Fruit fly (Drosophila melanogaster) whole organism, embryonic: ENCODE data around the gene GstO3.

ENCODE experiments used
- CG10147 ChIP-seq: fragments of 200-800 bp; sonication (Bioruptor generic); optimal IDR thresholded peaks from 2 replicates; lab custom pipeline; 2019; ENCODE audit warnings: missing biosample characterization, mild to moderate bottlenecking, missing genetic modification characterization, moderate library complexity
- CG10979 ChIP-seq: fragments of 200-800 bp; sonication (Bioruptor generic); optimal IDR thresholded peaks from 2 replicates; lab custom pipeline; 2018; ENCODE audit warnings: missing biosample characterization, mild to moderate bottlenecking, missing genetic modification characterization, moderate library complexity
- CG11085 ChIP-seq: fragments of 200-800 bp; sonication (Bioruptor generic); IDR thresholded peaks from 2 replicates; pipeline ENCODE4 v1.3.6; 2022; ENCODE audit warnings: missing biosample characterization, missing genetic modification characterization
- CG11723 ChIP-seq: fragments of 200-800 bp; sonication (Bioruptor generic); optimal IDR thresholded peaks from 2 replicates; lab custom pipeline; 2017; ENCODE audit warnings: missing biosample characterization, mild to moderate bottlenecking, missing genetic modification characterization
- CG1233 ChIP-seq: fragments of 200-800 bp; sonication (Bioruptor generic); optimal IDR thresholded peaks from 4 replicates; lab custom pipeline; 2018; ENCODE audit warnings: missing biosample characterization, mild to moderate bottlenecking, missing genetic modification characterization
- CG13296 ChIP-seq: fragments of 200-800 bp; sonication (Bioruptor generic); optimal IDR thresholded peaks from 3 replicates; lab custom pipeline; 2018; ENCODE audit warnings: missing biosample characterization, mild to moderate bottlenecking, missing genetic modification characterization
- CG13624 ChIP-seq: fragments of 200-800 bp; sonication (Bioruptor generic); optimal IDR thresholded peaks from 2 replicates; lab custom pipeline; 2016; ENCODE audit warnings: missing biosample characterization, missing genetic modification characterization
- CG13775 ChIP-seq: fragments of 200-800 bp; sonication (Bioruptor generic); optimal IDR thresholded peaks from 3 replicates; lab custom pipeline; 2017; ENCODE audit warnings: missing biosample characterization, mild to moderate bottlenecking, missing genetic modification characterization
- CG14710 ChIP-seq: fragments of 200-800 bp; sonication (Bioruptor generic); optimal IDR thresholded peaks from 3 replicates; lab custom pipeline; 2019; ENCODE audit warnings: missing biosample characterization, mild to moderate bottlenecking, missing genetic modification characterization, moderate library complexity
- CG15479 ChIP-seq: fragments of 200-800 bp; sonication (Bioruptor generic); optimal IDR thresholded peaks from 3 replicates; lab custom pipeline; 2019; ENCODE audit warnings: missing biosample characterization, mild to moderate bottlenecking, missing genetic modification characterization, moderate library complexity
- CG15514 ChIP-seq: fragments of 200-800 bp; sonication (Bioruptor generic); optimal IDR thresholded peaks from 3 replicates; lab custom pipeline; 2017; ENCODE audit warnings: missing biosample characterization, missing genetic modification characterization, mild to moderate bottlenecking, moderate library complexity, missing genetic modification reagents
- CG16779 ChIP-seq: fragments of 200-800 bp; sonication (Bioruptor generic); IDR thresholded peaks from 2 replicates; pipeline ENCODE4 v1.3.6; 2022; ENCODE audit warnings: missing biosample characterization, missing genetic modification characterization
- CG17361 ChIP-seq: fragments of 200-800 bp; sonication (Bioruptor generic); IDR thresholded peaks from 3 replicates; pipeline ENCODE4 v1.3.6; 2022; ENCODE audit warnings: missing biosample characterization, missing genetic modification characterization
- CG2120 ChIP-seq: fragments of 200-800 bp; sonication (Bioruptor generic); optimal IDR thresholded peaks from 3 replicates; lab custom pipeline; 2016; ENCODE audit warnings: missing biosample characterization, missing genetic modification characterization
- CG30431 ChIP-seq: fragments of 200-800 bp; sonication (Bioruptor generic); optimal IDR thresholded peaks from 2 replicates; lab custom pipeline; 2017; ENCODE audit warnings: missing biosample characterization, missing genetic modification characterization
- CG4424 ChIP-seq: fragments of 200-800 bp; sonication (Bioruptor generic); optimal IDR thresholded peaks from 3 replicates; lab custom pipeline; 2016; ENCODE audit warnings: missing biosample characterization, missing genetic modification characterization
- CG4617 ChIP-seq: fragments of 200-800 bp; sonication (Bioruptor generic); optimal IDR thresholded peaks from 3 replicates; lab custom pipeline; 2016; ENCODE audit warnings: missing biosample characterization, missing genetic modification characterization, borderline replicate concordance
- CG4854 ChIP-seq: fragments of 200-800 bp; sonication (Bioruptor generic); optimal IDR thresholded peaks from 2 replicates; lab custom pipeline; 2016; ENCODE audit warnings: missing biosample characterization, missing genetic modification characterization, inconsistent platforms
- CG7745 ChIP-seq: fragments of 200-800 bp; sonication (Bioruptor generic); optimal IDR thresholded peaks from 2 replicates; lab custom pipeline; 2018; ENCODE audit warnings: missing biosample characterization, mild to moderate bottlenecking, missing genetic modification characterization, moderate library complexity
- CoRest ChIP-seq: fragments of 200-800 bp; sonication (Bioruptor generic); optimal IDR thresholded peaks from 3 replicates; lab custom pipeline; 2018; ENCODE audit warnings: missing biosample characterization, mild to moderate bottlenecking, missing genetic modification characterization, moderate library complexity
- Dbx ChIP-seq: fragments of 200-800 bp; sonication (Bioruptor generic); IDR thresholded peaks from 3 replicates; pipeline ENCODE4 v1.3.6; 2022; ENCODE audit warnings: missing biosample characterization, missing genetic modification characterization
- Deaf1 ChIP-seq: fragments of 200-800 bp; optimal IDR thresholded peaks from 3 replicates; lab custom pipeline; 2019; ENCODE audit warnings: missing biosample characterization, mild to moderate bottlenecking, missing genetic modification characterization, moderate library complexity
- Dref ChIP-seq: fragments of 200-800 bp; sonication (Bioruptor generic); IDR thresholded peaks from 2 replicates; pipeline ENCODE4 v1.3.6; 2022; ENCODE audit warnings: missing biosample characterization, missing genetic modification characterization
- E2f2 ChIP-seq: fragments of 200-800 bp; sonication (Bioruptor generic); IDR thresholded peaks from 2 replicates; pipeline ENCODE4 v1.3.6; 2022; ENCODE audit warnings: missing biosample characterization, missing genetic modification characterization
- Elba2 ChIP-seq: fragments of 200-800 bp; sonication (Bioruptor generic); optimal IDR thresholded peaks from 3 replicates; lab custom pipeline; 2016; ENCODE audit warnings: missing biosample characterization, missing genetic modification characterization
- Fer1 ChIP-seq: fragments of 200-800 bp; sonication (Bioruptor generic); optimal IDR thresholded peaks from 2 replicates; lab custom pipeline; 2017; ENCODE audit warnings: missing biosample characterization, mild to moderate bottlenecking, missing genetic modification characterization
- Lhr ChIP-seq: fragments of 200-800 bp; sonication (Bioruptor generic); optimal IDR thresholded peaks from 3 replicates; lab custom pipeline; 2017; ENCODE audit warnings: mild to moderate bottlenecking, missing biosample characterization, missing genetic modification reagents, missing genetic modification characterization
- NC2β ChIP-seq: fragments of 200-800 bp; sonication (Bioruptor generic); optimal IDR thresholded peaks from 2 replicates; lab custom pipeline; 2016; ENCODE audit warnings: missing biosample characterization, missing genetic modification characterization
- NK7.1 ChIP-seq: fragments of 200-800 bp; sonication (Bioruptor generic); optimal IDR thresholded peaks from 3 replicates; lab custom pipeline; 2016; ENCODE audit warnings: missing biosample characterization, missing genetic modification characterization
- PHDP ChIP-seq: fragments of 200-800 bp; sonication (Bioruptor generic); optimal IDR thresholded peaks from 3 replicates; lab custom pipeline; 2018; ENCODE audit warnings: missing biosample characterization, mild to moderate bottlenecking, missing genetic modification characterization, moderate library complexity
- Sin3A ChIP-seq: fragments of >200 bp; optimal IDR thresholded peaks from 2 replicates; lab custom pipeline; 2018
- Taf1 ChIP-seq: fragments of 200-800 bp; sonication (Bioruptor generic); IDR thresholded peaks from 2 replicates; pipeline ENCODE4 v1.3.6; 2022; ENCODE audit warnings: missing biosample characterization, missing genetic modification characterization
- YL-1 ChIP-seq: fragments of 200-800 bp; sonication (Bioruptor generic); optimal IDR thresholded peaks from 3 replicates; lab custom pipeline; 2017; ENCODE audit warnings: missing biosample characterization, mild to moderate bottlenecking, missing genetic modification characterization
- ap ChIP-seq: fragments of 200-800 bp; sonication (Bioruptor generic); IDR thresholded peaks from 2 replicates; pipeline ENCODE4 v1.3.6; 2022; ENCODE audit warnings: missing biosample characterization, missing genetic modification characterization
- caup ChIP-seq: fragments of 200-800 bp; sonication (Bioruptor generic); optimal IDR thresholded peaks from 3 replicates; lab custom pipeline; 2017; ENCODE audit warnings: missing biosample characterization, mild to moderate bottlenecking, missing genetic modification characterization, moderate library complexity; ENCODE audit not compliant: severe bottlenecking
- chif ChIP-seq, 2 experiments: fragments of 200-800 bp; sonication (Bioruptor generic); optimal IDR thresholded peaks; 3 replicates each; lab custom pipeline; 2016; ENCODE audit warnings: missing biosample characterization in 2 of 2, missing genetic modification characterization in 2 of 2
- crp ChIP-seq, 2 experiments: fragments of 200-800 bp; sonication (Bioruptor generic); optimal IDR thresholded peaks; 2 replicates in 1 of 2; 3 replicates in 1 of 2; lab custom pipeline; 2017; ENCODE audit warnings: missing biosample characterization in 2 of 2, missing genetic modification characterization in 2 of 2, mild to moderate bottlenecking in 1 of 2, moderate library complexity in 1 of 2
- dysf ChIP-seq: fragments of 200-800 bp; sonication (Bioruptor generic); IDR thresholded peaks from 3 replicates; pipeline ENCODE4 v1.3.6; 2022; ENCODE audit warnings: missing biosample characterization, missing genetic modification characterization
- eve ChIP-seq, 2 experiments: fragments of >200 bp; optimal IDR thresholded peaks; 2 replicates each; lab custom pipeline; 2017; ENCODE audit warnings: missing biosample characterization in 2 of 2, missing genetic modification characterization in 2 of 2
- gfzf ChIP-seq: fragments of 200-800 bp; sonication (Bioruptor generic); optimal IDR thresholded peaks from 2 replicates; lab custom pipeline; 2016; ENCODE audit warnings: missing biosample characterization, mild to moderate bottlenecking, missing genetic modification characterization, moderate library complexity
- hkb ChIP-seq, 2 experiments: fragments of 200-800 bp in 1 of 2; fragments of >200 bp in 1 of 2; sonication (Bioruptor generic) in 1 of 2; IDR thresholded peaks in 1 of 2; optimal IDR thresholded peaks in 1 of 2; 2 replicates each; pipeline versions ENCODE4 v1.3.6 to Lab custom; 2017 to 2022; ENCODE audit warnings: missing biosample characterization in 1 of 2, missing genetic modification characterization in 1 of 2
- klu ChIP-seq: fragments of 200-800 bp; sonication (Bioruptor generic); IDR thresholded peaks from 2 replicates; pipeline ENCODE4 v1.3.6; 2022; ENCODE audit warnings: missing biosample characterization, missing genetic modification characterization
- lbe ChIP-seq: fragments of 200-800 bp; sonication (Bioruptor generic); optimal IDR thresholded peaks from 2 replicates; lab custom pipeline; 2016; ENCODE audit warnings: missing biosample characterization, mild to moderate bottlenecking, missing genetic modification characterization
- peb ChIP-seq: fragments of 200-800 bp; sonication (Bioruptor generic); IDR thresholded peaks from 2 replicates; pipeline ENCODE4 v1.3.6; 2022; ENCODE audit warnings: missing biosample characterization, missing genetic modification characterization
- pho ChIP-seq: fragments of 200-800 bp; sonication (Bioruptor generic); optimal IDR thresholded peaks from 2 replicates; lab custom pipeline; 2016; ENCODE audit warnings: missing biosample characterization, missing genetic modification characterization
- phol ChIP-seq: fragments of 200-800 bp; sonication (Bioruptor generic); optimal IDR thresholded peaks from 3 replicates; lab custom pipeline; 2018; ENCODE audit warnings: missing biosample characterization, mild to moderate bottlenecking, missing genetic modification characterization, moderate library complexity
- ranshi ChIP-seq: fragments of 200-800 bp; sonication (Bioruptor generic); IDR thresholded peaks from 2 replicates; pipeline ENCODE4 v1.3.6; 2022; ENCODE audit warnings: missing biosample characterization, missing genetic modification characterization
- salm ChIP-seq: fragments of 200-800 bp; sonication (Bioruptor generic); optimal IDR thresholded peaks from 2 replicates; lab custom pipeline; 2018; ENCODE audit warnings: missing biosample characterization, mild to moderate bottlenecking, missing genetic modification characterization
- shn ChIP-seq: fragments of 200-800 bp; sonication (Bioruptor generic); optimal IDR thresholded peaks from 3 replicates; lab custom pipeline; 2016; ENCODE audit warnings: missing biosample characterization, missing genetic modification characterization
- sqz ChIP-seq: fragments of 200-800 bp; sonication (Bioruptor generic); optimal IDR thresholded peaks from 3 replicates; lab custom pipeline; 2018; ENCODE audit warnings: missing biosample characterization, mild to moderate bottlenecking, missing genetic modification characterization
- unpg ChIP-seq: fragments of 200-800 bp; sonication (Bioruptor generic); optimal IDR thresholded peaks from 3 replicates; lab custom pipeline; 2018; ENCODE audit warnings: missing biosample characterization, mild to moderate bottlenecking, missing genetic modification characterization, moderate library complexity
- vvl ChIP-seq: fragments of 200-800 bp; sonication (Bioruptor generic); IDR thresholded peaks from 2 replicates; pipeline ENCODE4 v1.3.6; 2022; ENCODE audit warnings: missing biosample characterization, missing genetic modification characterization

The GstO3 gene

DNA sequence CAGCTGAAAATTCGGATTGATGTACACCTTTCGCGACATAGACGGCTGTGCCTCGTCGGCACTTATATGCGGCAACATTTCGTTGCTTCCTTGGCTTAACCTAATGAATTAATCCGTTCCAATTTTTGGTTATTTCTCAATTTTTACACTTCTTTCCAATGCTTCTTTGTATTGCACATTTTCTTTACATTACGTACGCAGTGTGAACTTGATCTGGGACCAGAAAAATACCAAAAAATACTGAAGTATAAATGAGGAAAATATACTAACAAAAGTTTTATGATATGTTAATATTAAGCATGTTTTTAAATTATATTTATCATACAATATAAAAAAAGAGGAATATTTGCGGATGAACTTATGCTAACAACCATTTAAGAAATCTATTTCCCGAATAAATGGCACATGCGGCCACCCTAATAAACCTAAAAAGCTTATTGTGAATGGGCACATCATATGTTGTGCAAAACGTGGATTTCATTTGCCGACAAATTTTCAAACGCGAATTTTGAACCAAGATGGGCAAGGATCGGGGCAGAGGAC lies 9.0 kb upstream of the GstO3 start, which contains the start of the genes ZC3H3 and Pus7 (continued):
- TF ChIP-seq CG11723 (GFP tag; lab: Kevin White, UChicago), result no peak
- peak; percentile 15 for TF ChIP-seq Fer1
- TF ChIP-seq vvl, result 0 out of 2 replicates have a peak, but pooled peaks have one; percentile 12
- no peak for TF ChIP-seq CG30431 (GFP tag; lab: Kevin White, UChicago)
- TF ChIP-seq CoRest (tag; lab: Kevin White, UChicago), result peak; percentile 36
- TF ChIP-seq CG13775, result peak; percentile 40
- peak; percentile 13 for TF ChIP-seq CG4424 (GFP tag; lab: Kevin White, UChicago)
- no peak for TF ChIP-seq ap (GFP tag; lab: Robert Waterston, UW)
- no peak for TF ChIP-seq chif (GFP tag; optimal IDR thresholded peaks at IDR 0.05; lab: Kevin White, UChicago)
- TF ChIP-seq CG2120 (GFP tag; lab: Kevin White, UChicago), result peak; percentile 4
- TF ChIP-seq Elba2, result peak; percentile 17
- peak; percentile 92 for TF ChIP-seq ranshi (GFP tag; lab: Robert Waterston, UW)
- TF ChIP-seq YL-1, result peak; percentile 67
- TF ChIP-seq peb (GFP tag; lab: Robert Waterston, UW), result no peak
- TF ChIP-seq PHDP, result peak; percentile 52
- TF ChIP-seq CG14710 (tag; lab: Kevin White, UChicago), result peak; percentile 59
- no peak for TF ChIP-seq caup
- TF ChIP-seq CG10979 (tag; lab: Kevin White, UChicago), result peak; percentile 2
- peak; percentile 65 for TF ChIP-seq CG4617 (GFP tag; lab: Kevin White, UChicago)
- TF ChIP-seq Dbx (GFP tag; lab: Robert Waterston, UW), result 0 out of 3 replicates have a peak, but pooled peaks have one; percentile 41
- no peak for TF ChIP-seq NC2β (GFP tag; lab: Kevin White, UChicago)
- peak; percentile 66 for TF ChIP-seq E2f2
- TF ChIP-seq CG15479 (GFP tag; lab: Kevin White, UChicago), result peak; percentile 58
- no peak for TF ChIP-seq CG13624 (GFP tag; lab: Kevin White, UChicago)
- peak; percentile 50 for TF ChIP-seq phol (tag; lab: Kevin White, UChicago)
- peak; percentile 16 for TF ChIP-seq unpg (GFP tag; lab: Kevin White, UChicago)
- no peak for TF ChIP-seq Deaf1 (tag; lab: Kevin White, UChicago)
- peak; percentile 43; the same call in 1 of the 3 replicates for TF ChIP-seq CG17361 (GFP tag; lab: Robert Waterston, UW)
- TF ChIP-seq crp (GFP tag; optimal IDR thresholded peaks at IDR 0.05; lab: Kevin White, UChicago), result peak in 1 of 2 experiments; percentile 87
- TF ChIP-seq gfzf (GFP tag; lab: Kevin White, UChicago), result peak; percentile 64
- no peak for TF ChIP-seq CG16779 (GFP tag; lab: Robert Waterston, UW)
- no peak for TF ChIP-seq lbe (GFP tag; lab: Kevin White, UChicago)
- no peak for TF ChIP-seq eve (GFP tag; optimal IDR thresholded peaks at IDR 0.05; lab: Kevin White, UChicago)
- TF ChIP-seq sqz, result no peak
- no peak for TF ChIP-seq CG11085 (GFP tag; lab: Robert Waterston, UW)
- no peak for TF ChIP-seq Dref
- no peak for TF ChIP-seq Sin3A (lab: Kevin White, UChicago)
- TF ChIP-seq Lhr (GFP tag; lab: Kevin White, UChicago), result peak; percentile 6
- TF ChIP-seq klu (GFP tag; lab: Robert Waterston, UW), result no peak
- TF ChIP-seq shn, result no peak

DNA sequence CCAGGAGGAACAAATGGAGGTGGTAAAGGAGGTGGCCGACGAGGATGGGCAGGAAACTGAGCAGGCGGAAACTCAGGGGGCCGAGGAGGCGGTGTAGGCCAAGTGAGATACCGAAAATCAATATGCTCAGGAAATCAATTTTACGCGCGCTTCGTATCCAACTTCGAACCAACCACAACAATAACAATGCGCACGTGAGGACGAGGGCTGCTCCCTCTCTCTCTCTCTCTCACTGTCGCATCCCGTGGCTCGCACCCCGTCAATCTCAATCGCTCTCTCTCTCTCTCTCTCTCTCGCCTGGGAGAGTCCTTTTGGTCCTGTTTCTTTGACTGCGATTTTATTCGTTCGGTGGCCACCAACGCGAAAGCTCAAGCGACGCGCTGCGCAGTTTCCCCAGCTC lies 6.3 kb upstream of the GstO3 start, which contains the start of gene CG6765:
TSS of gene CG6765 (plus strand) at position 340 of the 400 bp plus-strand sequence.
- no peak for TF ChIP-seq Taf1 (GFP tag; lab: Robert Waterston, UW)
- TF ChIP-seq caup, result no peak
- no peak for TF ChIP-seq dysf (GFP tag; lab: Robert Waterston, UW)
- no peak for TF ChIP-seq CG7745 (tag; lab: Kevin White, UChicago)
- TF ChIP-seq CG13296 (GFP tag; lab: Kevin White, UChicago), result no peak
- TF ChIP-seq hkb (optimal IDR thresholded peaks at IDR 0.05; lab: Kevin White, UChicago), result no peak
- no peak for TF ChIP-seq hkb (GFP tag; IDR thresholded peaks at IDR 0.05; lab: Robert Waterston, UW)
- TF ChIP-seq CG4854 (GFP tag; lab: Kevin White, UChicago), result no peak
- TF ChIP-seq NK7.1 (GFP tag; lab: Kevin White, UChicago), result no peak
- TF ChIP-seq pho (GFP tag; lab: Kevin White, UChicago), result no peak
- TF ChIP-seq CG15514 (GFP tag; lab: Kevin White, UChicago), result peak; percentile 2
- no peak for TF ChIP-seq salm (tag; lab: Kevin White, UChicago)
- TF ChIP-seq CG1233, result no peak
- TF ChIP-seq CG10147, result no peak
